Fruit fly (Drosophila melanogaster) whole organism, prepupa: ENCODE results near the gene CG8851.

Experiments
- CG10669 ChIP-seq: fragments of 200-800 bp; sonication (Bioruptor generic); optimal IDR thresholded peaks from 3 replicates; lab custom pipeline; 2018; ENCODE audit warnings: missing biosample characterization, mild to moderate bottlenecking, missing genetic modification characterization, moderate library complexity
- CG34406 ChIP-seq: fragments of 200-800 bp; sonication (Bioruptor generic); optimal IDR thresholded peaks from 3 replicates; lab custom pipeline; 2016; ENCODE audit warnings: missing biosample characterization, missing genetic modification characterization
- CG6792 ChIP-seq: fragments of 200-800 bp; sonication (Bioruptor generic); optimal IDR thresholded peaks from 3 replicates; lab custom pipeline; 2016; ENCODE audit warnings: missing biosample characterization, missing genetic modification characterization
- CG6854 ChIP-seq: fragments of 200-800 bp; sonication (Bioruptor generic); optimal IDR thresholded peaks from 2 replicates; lab custom pipeline; 2017; ENCODE audit warnings: missing biosample characterization, mild to moderate bottlenecking, missing genetic modification characterization
- CG7368 ChIP-seq: fragments of 200-800 bp; sonication (Bioruptor generic); optimal IDR thresholded peaks from 3 replicates; lab custom pipeline; 2016; ENCODE audit warnings: missing biosample characterization, missing genetic modification characterization
- Hr39 ChIP-seq: fragments of 200-800 bp; sonication (Bioruptor generic); optimal IDR thresholded peaks from 2 replicates; lab custom pipeline; 2016; ENCODE audit warnings: missing biosample characterization, missing genetic modification characterization
- Sox102F ChIP-seq: fragments of 200-800 bp; sonication (Bioruptor generic); optimal IDR thresholded peaks from 2 replicates; lab custom pipeline; 2016; ENCODE audit warnings: missing biosample characterization, mild to moderate bottlenecking, missing genetic modification characterization
- fkh ChIP-seq: fragments of 200-800 bp; sonication (Bioruptor generic); optimal IDR thresholded peaks from 3 replicates; lab custom pipeline; 2017; ENCODE audit warnings: missing biosample characterization, mild to moderate bottlenecking, missing genetic modification characterization, moderate library complexity
- spab ChIP-seq: fragments of 200-800 bp; sonication (Bioruptor generic); optimal IDR thresholded peaks from 2 replicates; lab custom pipeline; 2017; ENCODE audit warnings: missing biosample characterization, mild to moderate bottlenecking, missing genetic modification characterization, missing genetic modification reagents

DNA sequence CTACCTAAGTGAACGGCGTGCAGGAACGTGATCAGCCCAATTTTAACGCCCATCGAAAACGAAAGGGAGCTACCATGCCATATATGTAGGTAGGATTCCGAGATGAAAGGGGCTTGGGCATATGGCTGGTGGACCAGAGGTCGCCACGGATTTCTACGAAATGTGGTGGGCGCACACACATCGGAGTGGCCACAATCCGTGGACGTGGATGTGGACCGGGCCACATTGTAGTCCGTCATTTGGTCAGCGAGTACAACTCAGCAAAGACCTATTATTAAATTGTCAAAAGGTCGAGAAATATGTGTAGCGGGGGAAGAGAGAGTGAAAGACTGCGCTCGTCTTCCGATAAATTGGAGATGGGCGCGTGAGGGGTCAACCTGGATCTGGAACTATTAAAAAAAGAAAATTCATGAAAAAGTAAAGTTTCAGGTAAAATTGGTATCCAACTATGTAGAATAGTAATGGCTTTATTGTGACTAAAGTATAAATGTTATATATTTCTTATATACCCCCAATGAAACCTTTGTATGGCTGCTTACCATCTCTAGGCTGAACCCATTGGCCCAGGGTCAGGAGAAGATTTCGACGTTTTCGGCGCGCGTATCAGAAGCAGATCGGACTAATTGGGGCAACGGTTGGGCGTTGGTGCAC is 36.1 kb downstream of the CG8851 start:
- TF ChIP-seq fkh (GFP tag; lab: Kevin White, UChicago): no peak
- TF ChIP-seq Sox102F (GFP tag; lab: Kevin White, UChicago): no peak
- TF ChIP-seq CG10669: no peak
- no peak for TF ChIP-seq CG6854 (GFP tag; lab: Kevin White, UChicago)
- TF ChIP-seq CG34406 (GFP tag; lab: Kevin White, UChicago): no peak
- no peak for TF ChIP-seq Hr39 (GFP tag; lab: Kevin White, UChicago)
- TF ChIP-seq CG6792 (GFP tag; lab: Kevin White, UChicago): no peak
- no peak for TF ChIP-seq spab (GFP tag; lab: Kevin White, UChicago)
- TF ChIP-seq CG7368 (GFP tag; lab: Kevin White, UChicago): no peak
